In genomic region chrX:599727-600126, dm6 we compare ENCODE assay signal across 4 fruit fly cellular contexts.
TF ChIP-seq lines count a peak whose summit lies in the region.

No protein-coding gene starts in this region.

- TF ChIP-seq CTCF in whole organism, embryonic (GFP tag; optimal IDR thresholded peaks at IDR 0.05; lab: Kevin White, UChicago), result no peak

TF ChIP-seq in whole organism, adult, 20 proteins besides CTCF, POLR2A, EP300 and RAD21:
- TF ChIP-seq kay (GFP tag; lab: Kevin White, UChicago; ENCODE audit: borderline replicate concordance) (no peak), Hr96 (GFP tag; optimal IDR thresholded peaks at IDR 0.05; lab: Kevin White, UChicago) (peak; percentile 24), pad (GFP tag; optimal IDR thresholded peaks at IDR 0.05; lab: Kevin White, UChicago) (no peak), CG11617 (GFP tag; optimal IDR thresholded peaks at IDR 0.05; lab: Kevin White, UChicago) (no peak), toe (GFP tag; optimal IDR thresholded peaks at IDR 0.05; lab: Kevin White, UChicago) (no peak), Crg-1 (GFP tag; optimal IDR thresholded peaks at IDR 0.05; lab: Kevin White, UChicago) (no peak), CG1620 (GFP tag; optimal IDR thresholded peaks at IDR 0.05; lab: Kevin White, UChicago) (no peak), cic (GFP tag; optimal IDR thresholded peaks at IDR 0.05; lab: Kevin White, UChicago) (peak; percentile 52), Clk (GFP tag; optimal IDR thresholded peaks at IDR 0.05; lab: Kevin White, UChicago) (no peak), CG7101 (tag; optimal IDR thresholded peaks at IDR 0.05; lab: Kevin White, UChicago) (peak; percentile 14), CG12768 (GFP tag; optimal IDR thresholded peaks at IDR 0.05; lab: Kevin White, UChicago) (peak; percentile 26), ovo (GFP tag; optimal IDR thresholded peaks at IDR 0.05; lab: Kevin White, UChicago) (peak; percentile 48), bab1 (GFP tag; optimal IDR thresholded peaks at IDR 0.05; lab: Kevin White, UChicago) (no peak), cnc (optimal IDR thresholded peaks at IDR 0.05; lab: Kevin White, UChicago) (no peak), Mnt (GFP tag; optimal IDR thresholded peaks at IDR 0.05; lab: Kevin White, UChicago) (peak; percentile 12), CG7045 (GFP tag; optimal IDR thresholded peaks at IDR 0.05; lab: Kevin White, UChicago) (no peak), CG5204 (GFP tag; optimal IDR thresholded peaks at IDR 0.05; lab: Kevin White, UChicago) (no peak), CG14711 (tag; optimal IDR thresholded peaks at IDR 0.05; lab: Kevin White, UChicago) (no peak), tj (GFP tag; optimal IDR thresholded peaks at IDR 0.05; lab: Kevin White, UChicago) (no peak), CG33017 (tag; optimal IDR thresholded peaks at IDR 0.05; lab: Kevin White, UChicago) (no peak)

TF ChIP-seq in whole organism, embryonic, 481 proteins besides CTCF, POLR2A, EP300 and RAD21 (continues in another document):
- TF ChIP-seq HmgZ (tag; optimal IDR thresholded peaks at IDR 0.05; lab: Kevin White, UChicago) (peak; percentile 43), sd (tag; optimal IDR thresholded peaks at IDR 0.05; lab: Kevin White, UChicago) (peak; percentile 9), Hr78 (GFP tag; optimal IDR thresholded peaks at IDR 0.05; lab: Kevin White, UChicago) (peak in 1 of 2 experiments; percentile 18), CG16779 (GFP tag; IDR thresholded peaks at IDR 0.05; lab: Robert Waterston, UW) (no peak), CG1529 (GFP tag; optimal IDR thresholded peaks at IDR 0.05; lab: Kevin White, UChicago) (no peak), en (GFP tag; optimal IDR thresholded peaks at IDR 0.05; lab: Kevin White, UChicago) (no peak), Nf-YC (tag; optimal IDR thresholded peaks at IDR 0.05; lab: Kevin White, UChicago) (no peak), ac (GFP tag; optimal IDR thresholded peaks at IDR 0.05; lab: Kevin White, UChicago) (no peak), twi (tag; optimal IDR thresholded peaks at IDR 0.05; lab: Kevin White, UChicago) (no peak), Ets65A (GFP tag; lab: Kevin White, UChicago) (peak; percentile 37), mirr (GFP tag; optimal IDR thresholded peaks at IDR 0.05; lab: Kevin White, UChicago) (peak; percentile 93), ara (GFP tag; IDR thresholded peaks at IDR 0.05; lab: Robert Waterston, UW) (no peak), sug (tag; optimal IDR thresholded peaks at IDR 0.05; lab: Kevin White, UChicago) (peak; percentile 83), bab2 (GFP tag; optimal IDR thresholded peaks at IDR 0.05; lab: Kevin White, UChicago) (no peak), crol (GFP tag; IDR thresholded peaks at IDR 0.05; lab: Robert Waterston, UW) (peak; percentile 90), CG17612 (GFP tag; IDR thresholded peaks at IDR 0.05; lab: Robert Waterston, UW) (no peak), Dref (GFP tag; IDR thresholded peaks at IDR 0.05; lab: Robert Waterston, UW) (no peak), CG13624 (GFP tag; optimal IDR thresholded peaks at IDR 0.05; lab: Kevin White, UChicago) (no peak), CG10543 (GFP tag; optimal IDR thresholded peaks at IDR 0.05; lab: Kevin White, UChicago) (peak; percentile 75), bigmax (GFP tag; optimal IDR thresholded peaks at IDR 0.05; lab: Kevin White, UChicago) (no peak), gem (tag; optimal IDR thresholded peaks at IDR 0.05; lab: Kevin White, UChicago) (peak; percentile 9), Ssrp (tag; optimal IDR thresholded peaks at IDR 0.05; lab: Kevin White, UChicago) (no peak), Dip3 (GFP tag; optimal IDR thresholded peaks at IDR 0.05; lab: Kevin White, UChicago) (no peak), Hr3 (GFP tag; optimal IDR thresholded peaks at IDR 0.05; lab: Kevin White, UChicago) (no peak), CG15514 (GFP tag; optimal IDR thresholded peaks at IDR 0.05; lab: Kevin White, UChicago) (no peak), gsb (GFP tag; IDR thresholded peaks at IDR 0.05; lab: Robert Waterston, UW) (no peak)

TF ChIP-seq in whole organism, prepupa, 60 proteins besides CTCF, POLR2A, EP300 and RAD21:
- TF ChIP-seq vri (GFP tag; optimal IDR thresholded peaks at IDR 0.05; lab: Kevin White, UChicago) (peak; percentile 52), svp (GFP tag; lab: Kevin White, UChicago) (peak; percentile 78), Smox (GFP tag; optimal IDR thresholded peaks at IDR 0.05; lab: Kevin White, UChicago) (no peak), CG11902 (GFP tag; optimal IDR thresholded peaks at IDR 0.05; lab: Kevin White, UChicago) (no peak)

TF ChIP-seq in whole organism, wandering third instar larva, 38 proteins besides CTCF, POLR2A, EP300 and RAD21:
- TF ChIP-seq h (GFP tag; optimal IDR thresholded peaks at IDR 0.05; lab: Kevin White, UChicago) (peak; percentile 21), foxo (GFP tag; optimal IDR thresholded peaks at IDR 0.05; lab: Kevin White, UChicago) (no peak), dl (GFP tag; optimal IDR thresholded peaks at IDR 0.05; lab: Kevin White, UChicago; ENCODE audit: insufficient read depth in 1 of 2, partially characterized antibody in 2 of 2) (no peak), CG9705 (GFP tag; optimal IDR thresholded peaks at IDR 0.05; lab: Kevin White, UChicago) (no peak), Rel (GFP tag; optimal IDR thresholded peaks at IDR 0.05; lab: Kevin White, UChicago) (no peak), Rel (tag; optimal IDR thresholded peaks at IDR 0.05; lab: Kevin White, UChicago) (peak; percentile 22), Jra (GFP tag; optimal IDR thresholded peaks at IDR 0.05; lab: Kevin White, UChicago) (peak; percentile 18), Hnf4 (GFP tag; optimal IDR thresholded peaks at IDR 0.05; lab: Kevin White, UChicago) (peak; percentile 21), fru (GFP tag; optimal IDR thresholded peaks at IDR 0.05; lab: Kevin White, UChicago) (peak; percentile 14)
